Worm (Caenorhabditis elegans) whole organism, L1 larva: Measurements from ENCODE around the gene F55G1.1.

Experiments
- C04F5.9 ChIP-seq: sonication (generic microtip); optimal IDR thresholded peaks from 2 replicates; lab custom pipeline; 2016; ENCODE audit warnings: missing genetic modification characterization, missing compliant biosample characterization
- C16A3.4 ChIP-seq: fragments of 150-350 bp; optimal IDR thresholded peaks from 2 replicates; lab custom pipeline; 2014; ENCODE audit warnings: missing biosample characterization, missing genetic modification characterization
- C34B4.2 ChIP-seq: sonication (generic microtip); optimal IDR thresholded peaks from 2 replicates; lab custom pipeline; 2017; ENCODE audit warnings: mild to moderate bottlenecking, missing genetic modification characterization, missing compliant biosample characterization
- aly-2 ChIP-seq: fragments of 150-350 bp; optimal IDR thresholded peaks from 2 replicates; lab custom pipeline; 2014; ENCODE audit warnings: missing biosample characterization, missing genetic modification characterization
- blmp-1 ChIP-seq: fragments of 150-350 bp; optimal IDR thresholded peaks from 2 replicates; lab custom pipeline; 2014; ENCODE audit warnings: missing biosample characterization, missing genetic modification characterization
- ceh-63 ChIP-seq: fragments of 200-800 bp; sonication (Bioruptor generic); optimal IDR thresholded peaks from 2 replicates; lab custom pipeline; 2018; ENCODE audit warnings: mild to moderate bottlenecking, missing genetic modification characterization, missing compliant biosample characterization
- ces-1 ChIP-seq: fragments of 150-350 bp; optimal IDR thresholded peaks from 2 replicates; lab custom pipeline; 2014; ENCODE audit warnings: missing biosample characterization, missing genetic modification reagents, missing genetic modification characterization
- dpl-1 ChIP-seq, 3 experiments: fragments of 150-350 bp in 2 of 3; sonication (generic microtip) in 1 of 3; optimal IDR thresholded peaks; 2 replicates each; lab custom pipeline; 2014 to 2017; ENCODE audit warnings: missing biosample characterization in 3 of 3, missing genetic modification characterization in 3 of 3, missing genetic modification reagents in 3 of 3
- efl-1 ChIP-seq, 4 experiments: fragments of 150-350 bp; optimal IDR thresholded peaks in 3 of 4; peaks in 1 of 4; 1 replicate in 1 of 4; 2 replicates in 3 of 4; lab custom pipeline; 2014; ENCODE audit warnings: missing biosample characterization in 2 of 4, missing genetic modification characterization in 2 of 4, missing genetic modification reagents in 2 of 4
- efl-3 ChIP-seq: fragments of 200-800 bp; sonication (Bioruptor generic); optimal IDR thresholded peaks from 2 replicates; lab custom pipeline; 2018; ENCODE audit warnings: mild to moderate bottlenecking, missing genetic modification characterization, missing compliant biosample characterization
- egl-27 ChIP-seq, 2 experiments: fragments of 150-350 bp in 1 of 2; sonication (generic microtip); optimal IDR thresholded peaks; 3 replicates each; lab custom pipeline; 2017 to 2018; ENCODE audit warnings: missing biosample characterization in 2 of 2, missing genetic modification characterization in 2 of 2, missing genetic modification reagents in 2 of 2
- elt-3 ChIP-seq, 6 experiments: fragments of 150-350 bp in 1 of 6; sonication (generic microtip); optimal IDR thresholded peaks; 2 replicates each; lab custom pipeline; 2017 to 2018; ENCODE audit warnings: missing biosample characterization in 6 of 6, missing genetic modification characterization in 6 of 6, inconsistent platforms in 1 of 6
- fos-1 ChIP-seq: fragments of 150-350 bp; optimal IDR thresholded peaks from 2 replicates; lab custom pipeline; 2014; ENCODE audit warnings: missing biosample characterization, missing genetic modification characterization
- hlh-17 ChIP-seq: fragments of 200-800 bp; sonication (Bioruptor generic); optimal IDR thresholded peaks from 2 replicates; lab custom pipeline; 2018; ENCODE audit warnings: missing genetic modification characterization, mild to moderate bottlenecking, missing compliant biosample characterization, moderate library complexity, borderline replicate concordance
- hpl-2 ChIP-seq: fragments of 150-350 bp; optimal IDR thresholded peaks from 2 replicates; lab custom pipeline; 2014; ENCODE audit warnings: missing biosample characterization, missing genetic modification reagents, missing genetic modification characterization
- irx-1 ChIP-seq: sonication (generic microtip); optimal IDR thresholded peaks from 2 replicates; lab custom pipeline; 2016; ENCODE audit warnings: missing genetic modification characterization, missing compliant biosample characterization
- jun-1 ChIP-seq: fragments of 150-350 bp; optimal IDR thresholded peaks from 2 replicates; lab custom pipeline; 2014; ENCODE audit warnings: missing biosample characterization, missing genetic modification reagents, missing genetic modification characterization
- lin-14 ChIP-seq: fragments of 200-800 bp; sonication (Bioruptor generic); optimal IDR thresholded peaks from 2 replicates; lab custom pipeline; 2018; ENCODE audit warnings: mild to moderate bottlenecking, missing genetic modification characterization, moderate library complexity, missing compliant biosample characterization
- lin-35 ChIP-seq, 2 experiments: fragments of 150-350 bp; optimal IDR thresholded peaks; 2 replicates each; lab custom pipeline; 2014; ENCODE audit warnings: missing biosample characterization in 2 of 2, missing genetic modification characterization in 2 of 2, missing genetic modification reagents in 2 of 2
- lsy-2 ChIP-seq, 2 experiments: fragments of 150-350 bp; optimal IDR thresholded peaks; 2 replicates each; lab custom pipeline; 2014; ENCODE audit warnings: missing biosample characterization in 2 of 2, missing genetic modification characterization in 2 of 2
- mdl-1 ChIP-seq, 2 experiments: fragments of 150-350 bp; optimal IDR thresholded peaks; 2 replicates each; lab custom pipeline; 2014 to 2017; ENCODE audit warnings: missing biosample characterization in 2 of 2, missing genetic modification characterization in 2 of 2, inconsistent platforms in 1 of 2
- nhr-20 ChIP-seq: sonication (generic microtip); optimal IDR thresholded peaks from 2 replicates; lab custom pipeline; 2016; ENCODE audit warnings: mild to moderate bottlenecking, missing genetic modification characterization, missing compliant biosample characterization
- nhr-28 ChIP-seq: fragments of 150-350 bp; optimal IDR thresholded peaks from 2 replicates; lab custom pipeline; 2014; ENCODE audit warnings: missing biosample characterization, missing genetic modification characterization
- nhr-47 ChIP-seq: sonication (generic microtip); optimal IDR thresholded peaks from 2 replicates; lab custom pipeline; 2016; ENCODE audit warnings: mild to moderate bottlenecking, missing genetic modification characterization, moderate library complexity, missing compliant biosample characterization
- nhr-71 ChIP-seq: sonication (generic microtip); optimal IDR thresholded peaks from 2 replicates; lab custom pipeline; 2016; ENCODE audit warnings: mild to moderate bottlenecking, missing genetic modification characterization, moderate library complexity, missing compliant biosample characterization
- nhr-76 ChIP-seq: sonication (generic microtip); optimal IDR thresholded peaks from 2 replicates; lab custom pipeline; 2017; ENCODE audit warnings: missing biosample characterization, missing genetic modification characterization
- nhr-84 ChIP-seq: sonication (generic microtip); optimal IDR thresholded peaks from 2 replicates; lab custom pipeline; 2017; ENCODE audit warnings: missing biosample characterization, missing genetic modification characterization
- nhr-85 ChIP-seq: sonication (generic microtip); peaks from one replicate; lab custom pipeline; 2016; ENCODE audit warnings: missing genetic modification characterization, inconsistent platforms, missing compliant biosample characterization
- nhr-90 ChIP-seq: sonication (generic microtip); optimal IDR thresholded peaks from 2 replicates; lab custom pipeline; 2016; ENCODE audit warnings: mild to moderate bottlenecking, missing genetic modification characterization, missing compliant biosample characterization; ENCODE audit not compliant: poor library complexity
- snu-23 ChIP-seq: sonication (generic microtip); optimal IDR thresholded peaks from 2 replicates; lab custom pipeline; 2016; ENCODE audit warnings: missing genetic modification characterization, missing compliant biosample characterization
- sptf-1 ChIP-seq: fragments of 150-350 bp; optimal IDR thresholded peaks from 2 replicates; lab custom pipeline; 2014; ENCODE audit warnings: missing biosample characterization, missing genetic modification characterization
- swsn-7 ChIP-seq: sonication (generic microtip); optimal IDR thresholded peaks from 2 replicates; lab custom pipeline; 2016; ENCODE audit warnings: missing genetic modification characterization, missing compliant biosample characterization
- tbx-2 ChIP-seq: sonication (generic microtip); optimal IDR thresholded peaks from 2 replicates; lab custom pipeline; 2016; ENCODE audit warnings: missing genetic modification characterization, missing compliant biosample characterization
- tlp-1 ChIP-seq: fragments of 150-350 bp; optimal IDR thresholded peaks from 2 replicates; lab custom pipeline; 2014; ENCODE audit warnings: missing biosample characterization, missing genetic modification characterization
- unc-30 ChIP-seq: sonication (generic microtip); optimal IDR thresholded peaks from 2 replicates; lab custom pipeline; 2017; ENCODE audit warnings: missing biosample characterization, missing genetic modification characterization
- ztf-4 ChIP-seq: fragments of 150-350 bp; optimal IDR thresholded peaks from 2 replicates; lab custom pipeline; 2014; ENCODE audit warnings: missing biosample characterization, missing genetic modification characterization

Gene F55G1.1

ce11 chrIV:7469782-7470413 is 21.7 kb upstream of the F55G1.1 start, which contains the start of gene F55G1.7:
Gene F55G1.7 (minus strand): TSS chrIV:7469832.
- TF ChIP-seq blmp-1 (tag; lab: Kevin White, UChicago) (peak; percentile 55), tbx-2 (peak; percentile 56), lin-35 (GFP tag; optimal IDR thresholded peaks at IDR 0.05; lab: Kevin White, UChicago) (peak in 1 of 2 experiments; percentile 35), efl-1 (optimal IDR thresholded peaks at IDR 0.05; lab: Kevin White, UChicago) (no peak), efl-1 (GFP tag; optimal IDR thresholded peaks at IDR 0.05 in 1 of 2; lab: Kevin White, UChicago) (peak in 1 of 2 experiments; percentile 20), nhr-28 (tag; lab: Kevin White, UChicago) (no peak), elt-3 (tag; optimal IDR thresholded peaks at IDR 0.05; lab: Kevin White, UChicago) (peak in 5 of 6 experiments; percentile 13 to 90 (median 29)), mdl-1 (tag; optimal IDR thresholded peaks at IDR 0.05; lab: Kevin White, UChicago) (no peak), nhr-85 (peak; percentile 54), nhr-20 (peak; percentile 66), lin-14 (GFP tag; lab: Kevin White, UChicago) (peak; percentile 45), hpl-2 (GFP tag; lab: Kevin White, UChicago) (no peak), egl-27 (tag; optimal IDR thresholded peaks at IDR 0.05; lab: Kevin White, UChicago) (no peak), snu-23 (GFP tag; lab: Kevin White, UChicago) (no peak)

- no peak for TF ChIP-seq nhr-20
- no peak for TF ChIP-seq efl-3
- TF ChIP-seq C16A3.4 = no peak
- no peak for TF ChIP-seq lin-14 (GFP tag; lab: Kevin White, UChicago)
- TF ChIP-seq sptf-1 (tag; lab: Kevin White, UChicago) = no peak
- no peak for TF ChIP-seq hlh-17 (GFP tag; lab: Kevin White, UChicago)
- TF ChIP-seq irx-1 = no peak
- TF ChIP-seq nhr-90 = no peak
- no peak for TF ChIP-seq lsy-2 (tag; optimal IDR thresholded peaks at IDR 0.05; lab: Kevin White, UChicago)
- no peak for TF ChIP-seq mdl-1 (tag; optimal IDR thresholded peaks at IDR 0.05; lab: Kevin White, UChicago)
- TF ChIP-seq nhr-76 (tag; lab: Kevin White, UChicago) = no peak
- no peak for TF ChIP-seq nhr-84 (tag; lab: Kevin White, UChicago)
- TF ChIP-seq ces-1 (GFP tag; lab: Kevin White, UChicago) = no peak
- TF ChIP-seq nhr-85 = no peak
- no peak for TF ChIP-seq nhr-47
- no peak for TF ChIP-seq C34B4.2
Measured at ce11 chrIV:7473159-7473649, 18.4 kb upstream of the F55G1.1 start, which contains the start of the genes plk-3 and F55G1.6. Gene plk-3 (minus strand): TSS chrIV:7473209. Gene F55G1.6 (plus strand): TSS chrIV:7473517.

ce11 chrIV:7474826-7475225 is 16.7 kb upstream of the F55G1.1 start, which contains the start of gene slc-25A18.2:
Gene slc-25A18.2 (plus strand): TSS chrIV:7475041.
- TF ChIP-seq efl-1 (optimal IDR thresholded peaks at IDR 0.05; lab: Kevin White, UChicago) = no peak
- peak in 1 of 2 experiments; percentile 62 for TF ChIP-seq efl-1 (GFP tag; optimal IDR thresholded peaks at IDR 0.05 in 1 of 2; lab: Kevin White, UChicago)
- TF ChIP-seq aly-2 (tag; lab: Kevin White, UChicago) = no peak

DNA sequence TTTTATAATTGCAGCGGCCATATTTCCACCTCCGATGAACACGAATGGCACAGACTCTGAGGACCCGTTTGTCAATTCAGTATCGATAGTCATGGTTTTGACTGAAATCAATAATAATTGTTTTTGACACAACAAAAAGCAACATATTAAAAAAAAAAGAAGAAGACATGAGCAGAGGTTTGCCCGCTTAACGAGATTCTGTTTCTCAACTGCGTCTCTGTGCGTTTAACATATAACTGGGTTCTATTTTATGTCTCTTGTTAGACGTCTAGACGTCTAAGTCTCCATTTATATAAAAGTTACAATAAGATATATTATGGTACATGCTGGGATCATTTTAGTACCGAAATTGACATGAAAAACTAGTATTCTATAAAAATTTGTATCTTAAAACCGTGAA is 14.4 kb upstream of the F55G1.1 start, which contains the start of gene pycr-4:
Gene pycr-4, minus strand, starts transcription at position 101 of the 400 bp plus-strand sequence.
- no peak for TF ChIP-seq nhr-28 (tag; lab: Kevin White, UChicago)
- TF ChIP-seq tlp-1 (tag; lab: Kevin White, UChicago) = no peak
- TF ChIP-seq hlh-17 (GFP tag; lab: Kevin White, UChicago) = no peak
- TF ChIP-seq C04F5.9 (tag; lab: Kevin White, UChicago) = no peak
- no peak for TF ChIP-seq nhr-71 (tag; lab: Kevin White, UChicago)
- TF ChIP-seq lin-35 (GFP tag; optimal IDR thresholded peaks at IDR 0.05; lab: Kevin White, UChicago) = peak in 1 of 2 experiments; percentile 15
- TF ChIP-seq nhr-84 (tag; lab: Kevin White, UChicago) = no peak
- no peak for TF ChIP-seq tbx-2
- TF ChIP-seq efl-1 (optimal IDR thresholded peaks at IDR 0.05; lab: Kevin White, UChicago) = peak; percentile 42 to 44
- TF ChIP-seq efl-1 (GFP tag; optimal IDR thresholded peaks at IDR 0.05 in 1 of 2; lab: Kevin White, UChicago) = peak in 1 of 2 experiments; percentile 72
- no peak for TF ChIP-seq nhr-90
- TF ChIP-seq swsn-7 (tag; lab: Kevin White, UChicago) = no peak
- TF ChIP-seq jun-1 (tag; lab: Kevin White, UChicago) = no peak
- TF ChIP-seq nhr-47 = no peak
- TF ChIP-seq unc-30 (tag; lab: Kevin White, UChicago) = no peak
- TF ChIP-seq ceh-63 (GFP tag; lab: Kevin White, UChicago) = no peak
- TF ChIP-seq dpl-1 (GFP tag; optimal IDR thresholded peaks at IDR 0.05; lab: Kevin White, UChicago) = peak in 1 of 3 experiments; percentile 14
- no peak for TF ChIP-seq fos-1 (tag; lab: Kevin White, UChicago)
- no peak for TF ChIP-seq ztf-4 (tag; lab: Kevin White, UChicago)
